Worm (Caenorhabditis elegans) whole organism, late embryonic: ENCODE measurements around the gene rab-21.

Source experiments
- C38D4.7 ChIP-seq: fragments of 200-800 bp; sonication (Bioruptor generic); optimal IDR thresholded peaks from 2 replicates; lab custom pipeline; 2018; ENCODE audit warnings: mild to moderate bottlenecking, missing genetic modification characterization, moderate library complexity, missing compliant biosample characterization
- K02D7.2 ChIP-seq: sonication (generic microtip); optimal IDR thresholded peaks from 2 replicates; lab custom pipeline; 2017; ENCODE audit warnings: mild to moderate bottlenecking, missing genetic modification characterization, missing compliant biosample characterization
- T23F11.4 ChIP-seq: fragments of 200-800 bp; sonication (Bioruptor generic); optimal IDR thresholded peaks from 2 replicates; lab custom pipeline; 2018; ENCODE audit warnings: mild to moderate bottlenecking, missing genetic modification characterization, missing compliant biosample characterization
- ahr-1 ChIP-seq: sonication (generic microtip); optimal IDR thresholded peaks from 2 replicates; lab custom pipeline; 2016; ENCODE audit warnings: missing genetic modification characterization, missing compliant biosample characterization
- ama-1 ChIP-seq: fragments of 150-350 bp; optimal IDR thresholded peaks from 2 replicates; lab custom pipeline; 2014
- ceh-14 ChIP-seq: sonication (generic microtip); optimal IDR thresholded peaks from 2 replicates; lab custom pipeline; 2016; ENCODE audit warnings: missing genotype, missing genetic modification characterization, missing compliant biosample characterization
- ceh-18 ChIP-seq: sonication (generic microtip); optimal IDR thresholded peaks from 2 replicates; lab custom pipeline; 2016; ENCODE audit warnings: missing genetic modification characterization, missing compliant biosample characterization
- ceh-2 ChIP-seq: sonication (generic microtip); optimal IDR thresholded peaks from 2 replicates; lab custom pipeline; 2016; ENCODE audit warnings: missing genotype, missing genetic modification characterization, missing compliant biosample characterization
- ceh-24 ChIP-seq: sonication (generic microtip); optimal IDR thresholded peaks from 2 replicates; lab custom pipeline; 2016; ENCODE audit warnings: mild to moderate bottlenecking, missing genetic modification characterization, missing compliant biosample characterization
- ceh-31 ChIP-seq: sonication (generic microtip); optimal IDR thresholded peaks from 2 replicates; lab custom pipeline; 2016; ENCODE audit warnings: missing genetic modification characterization, missing compliant biosample characterization
- ceh-9 ChIP-seq: sonication (generic microtip); optimal IDR thresholded peaks from 2 replicates; lab custom pipeline; 2016; ENCODE audit warnings: mild to moderate bottlenecking, missing genetic modification characterization, inconsistent platforms, missing compliant biosample characterization
- dmd-4 ChIP-seq: sonication (generic microtip); optimal IDR thresholded peaks from 2 replicates; lab custom pipeline; 2016; ENCODE audit warnings: borderline replicate concordance, missing genetic modification characterization, missing compliant biosample characterization
- ets-4 ChIP-seq: sonication (generic microtip); optimal IDR thresholded peaks from 2 replicates; lab custom pipeline; 2016; ENCODE audit warnings: missing genetic modification characterization, missing compliant biosample characterization
- fax-1 ChIP-seq: sonication (generic microtip); optimal IDR thresholded peaks from 2 replicates; lab custom pipeline; 2016; ENCODE audit warnings: missing genotype, missing genetic modification characterization, missing compliant biosample characterization
- fkh-6 ChIP-seq: sonication (generic microtip); optimal IDR thresholded peaks from 2 replicates; lab custom pipeline; 2016; ENCODE audit warnings: missing genetic modification characterization, missing compliant biosample characterization
- hlh-13 ChIP-seq: fragments of 200-800 bp; sonication (Bioruptor generic); optimal IDR thresholded peaks from 2 replicates; lab custom pipeline; 2018; ENCODE audit warnings: mild to moderate bottlenecking, missing genetic modification characterization, missing compliant biosample characterization
- hlh-30 ChIP-seq: sonication (generic microtip); optimal IDR thresholded peaks from 2 replicates; lab custom pipeline; 2017; ENCODE audit warnings: antibody characterized with exemption, missing genetic modification characterization, missing compliant biosample characterization; ENCODE audit not compliant: insufficient read depth
- hlh-8 ChIP-seq: sonication (generic microtip); optimal IDR thresholded peaks from 2 replicates; lab custom pipeline; 2016; ENCODE audit warnings: missing genotype, missing genetic modification characterization, missing compliant biosample characterization
- lim-6 ChIP-seq: sonication (generic microtip); optimal IDR thresholded peaks from 2 replicates; lab custom pipeline; 2016; ENCODE audit warnings: missing genetic modification characterization, missing compliant biosample characterization
- lin-11 ChIP-seq: fragments of 200-800 bp; sonication (Bioruptor generic); optimal IDR thresholded peaks from 2 replicates; lab custom pipeline; 2018; ENCODE audit warnings: mild to moderate bottlenecking, missing genetic modification characterization, missing compliant biosample characterization
- nhr-232 ChIP-seq: sonication (generic microtip); optimal IDR thresholded peaks from 2 replicates; lab custom pipeline; 2016; ENCODE audit warnings: missing genetic modification characterization, missing compliant biosample characterization
- odd-2 ChIP-seq: sonication (generic microtip); optimal IDR thresholded peaks from 2 replicates; lab custom pipeline; 2017; ENCODE audit warnings: antibody characterized with exemption, mild to moderate bottlenecking, missing genetic modification characterization, missing compliant biosample characterization
- pax-1 ChIP-seq: fragments of 150-350 bp; optimal IDR thresholded peaks from 2 replicates; lab custom pipeline; 2014; ENCODE audit warnings: missing biosample characterization, missing genetic modification characterization
- pha-2 ChIP-seq: sonication (generic microtip); optimal IDR thresholded peaks from 2 replicates; lab custom pipeline; 2017; ENCODE audit warnings: mild to moderate bottlenecking, missing genetic modification characterization, missing compliant biosample characterization
- pha-4 ChIP-seq: fragments of 150-350 bp; optimal IDR thresholded peaks from 2 replicates; lab custom pipeline; 2018; ENCODE audit warnings: missing biosample characterization, missing genetic modification reagents, missing genetic modification characterization
- pqm-1 ChIP-seq: sonication (generic microtip); optimal IDR thresholded peaks from 2 replicates; lab custom pipeline; 2016; ENCODE audit warnings: missing genetic modification characterization, missing compliant biosample characterization
- ref-2 ChIP-seq: sonication (generic microtip); optimal IDR thresholded peaks from 2 replicates; lab custom pipeline; 2016; ENCODE audit warnings: missing genetic modification characterization, missing compliant biosample characterization
- rnt-1 ChIP-seq: sonication (generic microtip); optimal IDR thresholded peaks from 2 replicates; lab custom pipeline; 2016; ENCODE audit warnings: missing genetic modification characterization, missing compliant biosample characterization
- sdc-2 ChIP-seq: sonication (generic microtip); optimal IDR thresholded peaks from 2 replicates; lab custom pipeline; 2016; ENCODE audit warnings: missing genotype, missing genetic modification characterization, missing compliant biosample characterization
- sox-2 ChIP-seq: fragments of 200-800 bp; sonication (Bioruptor generic); IDR thresholded peaks from 2 replicates; pipeline ENCODE4 v1.3.6; 2022; ENCODE audit warnings: missing genetic modification reagents, missing genetic modification characterization, missing compliant biosample characterization
- ttx-3 ChIP-seq: sonication (generic microtip); optimal IDR thresholded peaks from 2 replicates; lab custom pipeline; 2016; ENCODE audit warnings: missing genetic modification reagents, missing genetic modification characterization, missing compliant biosample characterization
- unc-42 ChIP-seq: sonication (generic microtip); optimal IDR thresholded peaks from 2 replicates; lab custom pipeline; 2016; ENCODE audit warnings: missing genotype, missing genetic modification characterization, missing compliant biosample characterization
- unc-55 ChIP-seq: sonication (generic microtip); optimal IDR thresholded peaks from 2 replicates; lab custom pipeline; 2017; ENCODE audit warnings: missing biosample characterization, missing genetic modification reagents, missing genetic modification characterization
- unc-86 ChIP-seq: sonication (generic microtip); optimal IDR thresholded peaks from 2 replicates; lab custom pipeline; 2016; ENCODE audit warnings: missing genetic modification characterization, missing compliant biosample characterization
- zip-5 ChIP-seq: sonication (generic microtip); optimal IDR thresholded peaks from 2 replicates; lab custom pipeline; 2016; ENCODE audit warnings: missing genetic modification characterization, missing compliant biosample characterization
- ztf-16 ChIP-seq: sonication (generic microtip); optimal IDR thresholded peaks from 2 replicates; lab custom pipeline; 2017; ENCODE audit warnings: missing genetic modification characterization, missing compliant biosample characterization

rab-21 gene

DNA sequence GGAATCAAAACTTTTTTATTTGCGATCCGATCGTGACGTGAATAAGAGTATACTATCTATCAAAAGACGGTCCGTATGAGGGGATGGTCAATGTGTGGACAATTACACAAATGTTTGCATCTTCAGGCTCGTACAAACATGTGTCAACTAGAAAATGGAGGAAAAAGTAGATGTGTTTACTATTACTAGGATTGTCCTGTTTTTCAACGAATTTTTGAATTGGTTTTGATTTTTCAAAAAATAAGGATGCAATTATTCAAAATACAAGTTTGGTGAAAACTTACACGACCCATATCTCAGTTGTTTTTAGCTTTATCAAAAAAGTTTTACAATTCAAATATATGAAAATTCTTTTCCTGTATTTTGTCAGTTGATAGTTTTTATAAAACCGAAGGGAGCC lies 40.5 kb upstream of the rab-21 start, which contains the start of gene K08F8.7:
Gene K08F8.7, minus strand, starts transcription at position 101 of the 400 bp plus-strand sequence.
- no peak for TF ChIP-seq ceh-14 (tag; lab: Kevin White, UChicago)
- TF ChIP-seq ref-2 (tag; lab: Kevin White, UChicago) = no peak

DNA sequence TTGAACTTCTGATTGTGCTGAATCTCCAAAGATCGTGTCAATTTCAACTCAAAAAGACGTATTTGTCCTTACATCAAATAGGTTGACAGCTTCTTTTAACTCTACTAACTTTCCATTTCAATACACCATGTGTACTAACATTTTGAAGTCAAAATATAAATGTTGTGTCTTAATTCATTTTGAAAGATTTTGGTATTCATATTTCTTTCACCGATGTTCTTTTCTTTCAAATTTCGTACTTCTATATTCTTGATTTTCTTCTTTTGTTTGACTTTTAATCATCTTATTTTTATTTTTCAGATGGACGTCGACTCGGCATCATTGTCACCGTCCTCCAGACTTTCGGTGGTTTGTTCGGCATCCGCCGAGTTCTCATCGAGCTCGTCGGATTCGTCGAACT lies 36.9 kb upstream of the rab-21 start, which contains the start of gene atf-2:
Gene atf-2, plus strand, starts transcription at position 301 of the 400 bp plus-strand sequence.
- TF ChIP-seq unc-42 (tag; lab: Kevin White, UChicago) = no peak
- no peak for TF ChIP-seq ahr-1 (tag; lab: Kevin White, UChicago)
- TF ChIP-seq ttx-3 (tag; lab: Kevin White, UChicago) = no peak
- no peak for TF ChIP-seq sox-2 (GFP tag; lab: Robert Waterston, UW)
- no peak for TF ChIP-seq zip-5
- TF ChIP-seq pha-2 (tag; lab: Kevin White, UChicago) = no peak
- no peak for TF ChIP-seq C38D4.7
- no peak for TF ChIP-seq lin-11 (tag; lab: Kevin White, UChicago)
- TF ChIP-seq ceh-9 = no peak

DNA sequence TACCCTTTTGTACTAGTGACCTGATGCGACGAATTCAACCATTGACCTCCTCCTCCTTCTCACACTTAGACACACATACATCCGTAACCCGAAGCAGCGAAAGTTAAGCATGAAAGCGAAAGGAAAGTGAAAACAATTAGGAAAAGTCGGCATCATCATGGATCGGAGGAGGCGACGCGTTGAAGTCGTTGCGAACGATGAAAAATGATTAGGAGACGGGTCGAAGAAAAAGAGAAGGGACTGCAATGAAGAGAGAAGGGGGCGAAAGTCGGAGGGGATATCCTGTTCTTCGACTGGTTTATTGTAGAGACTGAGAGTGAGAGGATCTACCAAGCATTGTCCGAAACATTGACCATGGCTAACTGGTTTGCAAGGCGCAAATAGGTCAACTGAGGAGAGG lies 36.2 kb upstream of the rab-21 start:
- TF ChIP-seq dmd-4 (tag; lab: Kevin White, UChicago) = no peak
- no peak for TF ChIP-seq fax-1 (tag; lab: Kevin White, UChicago)
- TF ChIP-seq T23F11.4 (GFP tag; lab: Kevin White, UChicago) = no peak
- peak; percentile 10 for TF ChIP-seq ama-1 (lab: Kevin White, UChicago)
- TF ChIP-seq pax-1 (tag; lab: Kevin White, UChicago) = no peak
- TF ChIP-seq pha-4 = no peak
- TF ChIP-seq pqm-1 (tag; lab: Kevin White, UChicago) = no peak
- TF ChIP-seq rnt-1 = peak; percentile 21
- peak; percentile 66 for TF ChIP-seq ref-2 (tag; lab: Kevin White, UChicago)
- no peak for TF ChIP-seq K02D7.2 (tag; lab: Kevin White, UChicago)
- TF ChIP-seq hlh-8 = no peak
- TF ChIP-seq odd-2 (tag; lab: Kevin White, UChicago) = no peak
- TF ChIP-seq unc-55 (GFP tag; lab: Kevin White, UChicago) = no peak
- TF ChIP-seq sdc-2 (tag; lab: Kevin White, UChicago) = peak; percentile 28
- no peak for TF ChIP-seq hlh-30 (tag; lab: Kevin White, UChicago)
- TF ChIP-seq ceh-31 (tag; lab: Kevin White, UChicago) = peak; percentile 64
- TF ChIP-seq ceh-24 (tag; lab: Kevin White, UChicago) = no peak
- TF ChIP-seq, all 69 proteins: peak for 5

DNA sequence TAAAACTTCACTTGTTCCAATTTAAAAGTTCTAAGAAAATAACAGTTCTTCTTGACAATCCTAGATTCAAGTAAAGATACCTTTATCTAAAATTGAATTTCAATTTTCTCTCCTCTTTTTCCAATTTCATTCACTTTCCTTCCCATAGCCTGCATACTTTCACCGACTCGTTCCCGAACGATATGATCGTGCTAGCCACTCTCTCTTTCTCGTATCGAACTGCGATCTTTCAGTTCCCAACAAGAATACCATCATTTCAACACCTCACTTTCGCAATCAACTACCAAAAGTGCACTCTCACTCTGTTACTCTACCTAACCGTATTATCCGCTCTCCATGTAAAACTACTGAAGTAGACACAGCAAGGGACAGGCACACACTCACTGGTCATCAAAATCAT lies 35.2 kb upstream of the rab-21 start:
- TF ChIP-seq lim-6 (no peak), unc-55 (GFP tag; lab: Kevin White, UChicago) (no peak), ama-1 (lab: Kevin White, UChicago) (no peak), C38D4.7 (no peak), pha-2 (tag; lab: Kevin White, UChicago) (no peak), nhr-232 (no peak), ets-4 (tag; lab: Kevin White, UChicago) (no peak), pqm-1 (tag; lab: Kevin White, UChicago) (no peak), ceh-24 (tag; lab: Kevin White, UChicago) (no peak), fkh-6 (no peak), unc-86 (no peak), ceh-18 (no peak), ahr-1 (tag; lab: Kevin White, UChicago) (no peak), sdc-2 (tag; lab: Kevin White, UChicago) (no peak), ceh-2 (no peak), lin-11 (tag; lab: Kevin White, UChicago) (no peak), hlh-13 (no peak), ztf-16 (tag; lab: Kevin White, UChicago) (no peak), hlh-30 (tag; lab: Kevin White, UChicago) (no peak)
- TF ChIP-seq, all 69 proteins: peak for 0
